Worm (Caenorhabditis elegans): Measurements from ENCODE around the gene sek-6.

sek-6 gene

DNA sequence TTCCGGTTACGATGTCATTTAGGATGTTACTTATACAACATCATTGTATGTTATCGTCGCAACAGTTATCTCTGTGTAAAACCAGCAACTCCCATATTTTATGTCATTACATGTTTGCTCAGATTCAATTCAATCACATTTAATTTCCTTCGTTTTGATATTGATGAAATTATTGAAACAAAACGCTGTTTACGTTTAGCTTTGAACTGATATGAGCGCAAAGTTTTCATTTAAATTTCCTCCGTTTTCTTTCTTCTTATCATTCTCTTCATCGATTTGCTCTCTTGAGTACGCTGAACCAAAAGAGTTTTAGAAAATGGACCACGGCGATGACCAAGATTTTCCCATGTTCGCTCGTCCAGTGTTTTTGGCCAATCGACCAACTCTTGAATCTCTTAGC is at the start of gene sek-6:
Gene sek-6, plus strand, starts transcription at position 315 of the 400 bp plus-strand sequence.
- TF ChIP-seq flt-1 (GFP tag; IDR thresholded peaks at IDR 0.05) = no peak
- TF ChIP-seq cog-1 (tag; optimal IDR thresholded peaks at IDR 0.05) = no peak
- TF ChIP-seq ztf-23 (GFP tag; IDR thresholded peaks at IDR 0.05) = no peak
- TF ChIP-seq med-1 (GFP tag; optimal IDR thresholded peaks at IDR 0.05; ENCODE audit: insufficient read depth) = no peak
- TF ChIP-seq tab-1 (GFP tag; IDR thresholded peaks at IDR 0.05) = no peak
- TF ChIP-seq ref-1 (GFP tag; conservative IDR thresholded peaks at IDR 0.05) = no peak
- TF ChIP-seq klf-2 (GFP tag; conservative IDR thresholded peaks at IDR 0.05) = no peak
- no peak for TF ChIP-seq ztf-29 (GFP tag; IDR thresholded peaks at IDR 0.05)
- TF ChIP-seq T22C8.4 (GFP tag; IDR thresholded peaks at IDR 0.05) = no peak

DNA sequence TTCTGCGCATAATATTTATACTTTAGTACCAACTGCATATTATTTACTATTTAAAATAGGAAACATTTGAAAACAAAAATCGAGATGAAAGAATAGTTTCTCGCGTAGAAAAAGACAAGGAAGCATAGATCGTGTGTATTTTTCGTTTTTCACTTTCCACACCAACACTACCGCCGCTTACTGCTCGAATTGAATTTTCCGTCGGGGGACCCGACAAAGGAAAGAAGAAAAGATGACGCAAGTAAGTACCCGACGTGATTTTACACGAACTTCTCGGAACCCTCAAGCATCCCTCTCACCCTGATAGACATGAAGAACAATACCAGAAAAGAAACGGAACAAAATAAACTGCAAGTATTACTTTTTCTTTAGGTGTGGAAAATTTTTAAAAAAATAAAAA is 49.7 kb upstream of the sek-6 start:
- TF ChIP-seq ztf-29 (GFP tag; IDR thresholded peaks at IDR 0.05) (no peak), tab-1 (GFP tag; IDR thresholded peaks at IDR 0.05) (no peak), cog-1 (tag; optimal IDR thresholded peaks at IDR 0.05) (no peak)

DNA sequence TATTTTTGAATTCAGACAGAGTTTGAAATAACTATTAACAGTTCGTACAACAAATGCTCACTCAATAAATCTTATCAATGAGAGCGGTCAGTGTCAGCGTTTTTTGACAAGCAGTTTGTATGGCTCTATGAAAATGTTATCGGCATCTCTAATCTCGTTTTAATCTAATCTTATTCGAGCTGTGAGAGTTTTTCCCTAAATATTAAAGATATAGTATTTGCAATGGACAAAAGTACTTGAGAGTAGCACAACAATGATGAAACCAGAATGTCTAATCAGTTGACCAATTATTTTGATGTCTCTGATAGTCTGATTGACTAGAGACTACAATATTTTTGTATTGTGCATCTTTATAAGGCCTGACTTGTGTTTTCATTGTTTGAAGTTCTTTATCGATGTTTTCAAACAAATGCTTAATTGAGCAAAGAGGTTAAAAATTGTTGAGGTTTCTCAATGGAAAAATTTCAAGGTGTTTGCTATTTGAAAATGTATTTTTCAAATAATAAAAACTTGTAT is 46.0 kb upstream of the sek-6 start, which contains the start of gene F19C6.5:
Gene F19C6.5, minus strand, starts transcription at position 51 of the 516 bp plus-strand sequence.
- no peak for TF ChIP-seq flt-1 (GFP tag; IDR thresholded peaks at IDR 0.05)
- no peak for TF ChIP-seq tab-1 (GFP tag; IDR thresholded peaks at IDR 0.05)
- TF ChIP-seq ref-1 (GFP tag; conservative IDR thresholded peaks at IDR 0.05) = no peak
- no peak for TF ChIP-seq ztf-29 (GFP tag; IDR thresholded peaks at IDR 0.05)
- no peak for TF ChIP-seq ztf-23 (GFP tag; IDR thresholded peaks at IDR 0.05)
- no peak for TF ChIP-seq T22C8.4 (GFP tag; IDR thresholded peaks at IDR 0.05)
- TF ChIP-seq cog-1 (tag; optimal IDR thresholded peaks at IDR 0.05) = no peak
- TF ChIP-seq klf-2 (GFP tag; conservative IDR thresholded peaks at IDR 0.05) = no peak
- no peak for TF ChIP-seq med-1 (GFP tag; optimal IDR thresholded peaks at IDR 0.05; ENCODE audit: insufficient read depth)

DNA sequence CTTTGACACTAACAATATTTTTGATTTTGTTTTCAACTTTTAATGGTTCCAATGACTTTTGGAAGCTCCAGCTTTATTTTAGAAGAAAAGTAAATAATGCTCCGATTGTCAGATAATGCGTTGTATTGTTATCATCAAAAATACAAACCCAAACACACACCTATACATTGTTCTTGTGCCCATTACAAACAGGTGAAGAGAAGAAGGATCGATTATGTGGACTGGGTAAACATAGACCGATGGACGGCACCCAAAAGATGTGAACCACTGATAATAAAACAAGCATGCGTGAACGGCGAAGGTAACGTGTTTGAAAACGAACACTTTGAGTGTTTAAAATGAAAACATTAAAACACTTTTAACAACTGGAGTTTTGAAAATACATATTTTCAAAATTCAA is 43.8 kb upstream of the sek-6 start:
- no peak for TF ChIP-seq klf-2 (GFP tag; conservative IDR thresholded peaks at IDR 0.05)
- TF ChIP-seq ztf-29 (GFP tag; IDR thresholded peaks at IDR 0.05) = no peak
- TF ChIP-seq tab-1 (GFP tag; IDR thresholded peaks at IDR 0.05) = no peak
- no peak for TF ChIP-seq ztf-23 (GFP tag; IDR thresholded peaks at IDR 0.05)
- no peak for TF ChIP-seq ref-1 (GFP tag; conservative IDR thresholded peaks at IDR 0.05)
- no peak for TF ChIP-seq flt-1 (GFP tag; IDR thresholded peaks at IDR 0.05)
- TF ChIP-seq med-1 (GFP tag; optimal IDR thresholded peaks at IDR 0.05; ENCODE audit: insufficient read depth) = no peak
- no peak for TF ChIP-seq T22C8.4 (GFP tag; IDR thresholded peaks at IDR 0.05)
- no peak for TF ChIP-seq cog-1 (tag; optimal IDR thresholded peaks at IDR 0.05)

DNA sequence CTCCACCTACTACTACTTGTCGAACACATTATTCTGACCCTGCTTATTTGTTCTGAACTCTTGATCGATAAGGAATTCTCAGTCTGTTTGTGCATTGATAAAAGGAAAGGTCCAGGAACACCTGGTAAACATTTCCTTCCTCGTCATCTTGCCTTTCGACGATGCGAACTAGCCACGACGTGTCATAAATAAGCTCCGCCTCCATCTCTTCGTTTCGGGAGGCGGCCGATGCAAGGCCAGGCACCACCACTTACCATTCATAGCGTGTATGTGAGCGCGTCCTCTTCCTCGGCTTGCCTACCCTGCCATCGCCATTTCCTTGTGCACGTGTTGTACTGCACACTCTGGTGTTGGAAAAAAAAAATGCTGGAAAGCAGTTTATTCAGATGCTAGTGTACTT is 42.1 kb upstream of the sek-6 start:
- TF ChIP-seq med-1 (GFP tag; optimal IDR thresholded peaks at IDR 0.05; ENCODE audit: insufficient read depth) = no peak
- no peak for TF ChIP-seq tab-1 (GFP tag; IDR thresholded peaks at IDR 0.05)
- TF ChIP-seq ztf-29 (GFP tag; IDR thresholded peaks at IDR 0.05) = peak; percentile 9; the same call in 1 of the 2 replicates

DNA sequence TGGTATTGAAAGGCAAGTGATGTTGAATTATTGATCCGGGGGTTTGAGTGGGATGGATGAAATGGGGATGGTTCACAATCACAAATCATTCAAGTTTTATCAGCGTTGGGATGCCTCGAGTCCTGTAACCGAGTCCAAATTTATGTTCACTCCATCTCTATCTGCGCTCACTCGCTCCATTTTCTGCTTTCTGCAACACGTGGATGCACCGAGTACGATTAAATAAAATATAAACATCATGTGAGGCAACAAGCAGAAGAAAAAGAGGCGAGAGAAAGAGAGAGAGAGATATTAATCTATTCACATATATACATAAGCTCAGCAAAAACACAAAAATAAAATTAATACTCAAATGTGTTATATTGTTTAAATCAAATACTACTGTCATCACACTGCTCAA is 37.9 kb upstream of the sek-6 start:
- TF ChIP-seq ztf-23 (GFP tag; IDR thresholded peaks at IDR 0.05) = no peak
- TF ChIP-seq tab-1 (GFP tag; IDR thresholded peaks at IDR 0.05) = no peak
- TF ChIP-seq med-1 (GFP tag; optimal IDR thresholded peaks at IDR 0.05; ENCODE audit: insufficient read depth) = no peak
- no peak for TF ChIP-seq T22C8.4 (GFP tag; IDR thresholded peaks at IDR 0.05)
- no peak for TF ChIP-seq ztf-29 (GFP tag; IDR thresholded peaks at IDR 0.05)
- no peak for TF ChIP-seq ref-1 (GFP tag; conservative IDR thresholded peaks at IDR 0.05)
- TF ChIP-seq cog-1 (tag; optimal IDR thresholded peaks at IDR 0.05) = no peak
- TF ChIP-seq flt-1 (GFP tag; IDR thresholded peaks at IDR 0.05) = no peak
- TF ChIP-seq klf-2 (GFP tag; conservative IDR thresholded peaks at IDR 0.05) = no peak

DNA sequence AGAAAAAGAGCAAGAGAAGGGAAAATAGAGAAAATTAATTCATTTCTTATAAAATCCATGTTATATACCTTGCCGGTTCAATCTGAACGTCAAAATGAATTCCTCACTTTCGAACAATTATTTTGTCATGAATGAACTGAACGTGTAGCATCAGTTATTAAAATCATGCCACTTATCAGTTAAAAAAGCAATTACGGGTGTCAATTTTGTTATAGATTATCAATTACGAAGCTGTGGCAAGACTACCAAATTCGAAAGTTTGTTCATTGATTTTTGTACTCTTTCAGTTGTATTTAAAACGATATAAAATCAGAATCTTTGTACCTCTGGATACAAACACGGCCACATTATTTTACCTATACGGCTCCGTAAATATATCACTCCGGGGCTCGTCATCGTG is 33.6 kb upstream of the sek-6 start:
- TF ChIP-seq tab-1 (GFP tag; IDR thresholded peaks at IDR 0.05) = no peak
- no peak for TF ChIP-seq flt-1 (GFP tag; IDR thresholded peaks at IDR 0.05)
- TF ChIP-seq cog-1 (tag; optimal IDR thresholded peaks at IDR 0.05) = no peak
- no peak for TF ChIP-seq ztf-29 (GFP tag; IDR thresholded peaks at IDR 0.05)
- no peak for TF ChIP-seq ref-1 (GFP tag; conservative IDR thresholded peaks at IDR 0.05)
- no peak for TF ChIP-seq klf-2 (GFP tag; conservative IDR thresholded peaks at IDR 0.05)
- TF ChIP-seq T22C8.4 (GFP tag; IDR thresholded peaks at IDR 0.05) = no peak
- TF ChIP-seq ztf-23 (GFP tag; IDR thresholded peaks at IDR 0.05) = no peak
- no peak for TF ChIP-seq med-1 (GFP tag; optimal IDR thresholded peaks at IDR 0.05; ENCODE audit: insufficient read depth)

DNA sequence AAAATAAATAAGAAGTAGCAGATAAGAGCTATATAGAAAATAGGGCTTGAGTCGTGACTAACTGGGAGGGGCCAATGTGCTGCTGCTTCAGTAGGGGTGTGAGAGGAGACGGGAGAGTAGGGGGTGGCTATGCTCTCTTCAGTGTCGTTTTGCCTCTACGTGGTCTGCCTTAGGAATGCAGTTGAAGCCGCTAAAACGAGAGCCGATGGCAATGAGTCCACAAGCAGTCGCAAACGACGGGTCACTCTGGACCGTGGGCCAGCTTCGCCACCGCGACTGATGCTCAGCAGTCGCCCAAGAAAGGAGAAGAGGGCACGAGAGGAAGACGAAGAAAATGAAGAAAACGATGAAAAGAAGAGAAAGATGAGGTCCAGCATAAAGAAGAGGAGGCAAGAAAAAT is 31.8 kb upstream of the sek-6 start, which contains the start of gene grk-1:
Gene grk-1, minus strand, starts transcription at position 17 of the 400 bp plus-strand sequence.
- TF ChIP-seq flt-1 (GFP tag; IDR thresholded peaks at IDR 0.05) (no peak), T22C8.4 (GFP tag; IDR thresholded peaks at IDR 0.05) (no peak), cog-1 (tag; optimal IDR thresholded peaks at IDR 0.05) (no peak), klf-2 (GFP tag; conservative IDR thresholded peaks at IDR 0.05) (no peak), tab-1 (GFP tag; IDR thresholded peaks at IDR 0.05) (no peak), med-1 (GFP tag; optimal IDR thresholded peaks at IDR 0.05; ENCODE audit: insufficient read depth) (no peak), ref-1 (GFP tag; conservative IDR thresholded peaks at IDR 0.05) (no peak), ztf-23 (GFP tag; IDR thresholded peaks at IDR 0.05) (no peak), ztf-29 (GFP tag; IDR thresholded peaks at IDR 0.05) (no peak)

DNA sequence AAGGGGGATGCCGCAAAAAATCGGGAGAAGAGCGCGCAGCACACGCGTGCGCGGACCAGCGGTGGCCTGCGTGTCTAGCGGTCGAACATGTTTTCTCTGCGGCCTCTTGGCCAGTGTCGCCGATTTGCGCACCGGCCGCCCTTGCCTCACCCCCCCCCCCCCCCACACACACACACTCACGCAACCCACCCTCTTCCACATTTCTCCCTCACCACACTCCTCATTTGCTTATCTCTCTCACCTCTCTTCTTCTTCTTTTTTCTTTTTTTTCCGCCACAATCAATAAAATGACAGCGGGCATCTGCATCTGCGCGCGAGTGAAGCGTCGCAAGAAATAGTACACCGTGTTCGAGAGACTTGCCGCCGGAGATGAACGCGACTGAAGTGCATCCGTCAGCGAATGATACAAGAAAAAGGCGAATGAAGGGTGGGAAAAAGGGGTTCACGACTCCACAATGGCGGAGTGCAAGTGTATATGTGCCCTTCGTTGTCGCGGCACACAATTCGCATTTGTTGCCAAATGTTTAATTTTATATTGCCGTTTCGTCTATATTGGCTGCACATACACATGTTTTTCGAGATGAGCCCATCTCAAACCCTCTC is 31.2 kb upstream of the sek-6 start:
- TF ChIP-seq ztf-29 (GFP tag; IDR thresholded peaks at IDR 0.05) (0 out of 2 replicates have a peak, but pooled peaks have one; percentile 7), flt-1 (GFP tag; IDR thresholded peaks at IDR 0.05) (peak; percentile 74; the same call in 1 of the 2 replicates), ref-1 (GFP tag; conservative IDR thresholded peaks at IDR 0.05) (no peak), ztf-23 (GFP tag; IDR thresholded peaks at IDR 0.05) (peak; percentile 51; the same call in 1 of the 2 replicates), cog-1 (tag; optimal IDR thresholded peaks at IDR 0.05) (peak; percentile 92), klf-2 (GFP tag; conservative IDR thresholded peaks at IDR 0.05) (no peak), T22C8.4 (GFP tag; IDR thresholded peaks at IDR 0.05) (peak; percentile 70)

DNA sequence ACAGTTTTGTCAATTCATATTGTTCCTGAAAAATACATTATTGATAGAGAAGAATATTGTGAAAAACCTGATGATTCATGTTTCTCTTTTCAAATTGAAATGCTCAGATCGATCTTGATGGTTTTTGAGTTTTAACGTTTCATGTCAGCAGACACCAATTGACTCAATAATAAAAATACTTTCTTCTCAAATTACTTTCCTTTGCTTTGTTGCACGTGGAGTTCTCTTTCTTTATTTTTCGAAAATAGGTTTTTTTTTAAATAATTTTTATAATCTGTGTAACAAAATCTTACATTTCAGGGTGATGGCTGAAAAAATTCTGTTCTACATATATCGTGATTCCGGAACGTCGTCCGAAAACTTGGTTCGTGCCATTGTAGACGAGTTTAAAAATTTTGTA is 30.3 kb upstream of the sek-6 start, which contains the start of gene F19C6.2:
Gene F19C6.2, plus strand, starts transcription at position 301 of the 400 bp plus-strand sequence.
- TF ChIP-seq ztf-29 (GFP tag; IDR thresholded peaks at IDR 0.05) (no peak), T22C8.4 (GFP tag; IDR thresholded peaks at IDR 0.05) (no peak), klf-2 (GFP tag; conservative IDR thresholded peaks at IDR 0.05) (no peak), tab-1 (GFP tag; IDR thresholded peaks at IDR 0.05) (no peak), ref-1 (GFP tag; conservative IDR thresholded peaks at IDR 0.05) (no peak), med-1 (GFP tag; optimal IDR thresholded peaks at IDR 0.05; ENCODE audit: insufficient read depth) (no peak), cog-1 (tag; optimal IDR thresholded peaks at IDR 0.05) (no peak), ztf-23 (GFP tag; IDR thresholded peaks at IDR 0.05) (no peak), flt-1 (GFP tag; IDR thresholded peaks at IDR 0.05) (no peak)

All from whole organism, midembryonic.